Fruit fly (Drosophila melanogaster) whole organism, wandering third instar larva: ENCODE data around the gene Ref1.

Experiments
- Abd-B ChIP-seq: fragments of >200 bp; optimal IDR thresholded peaks from 2 replicates; lab custom pipeline; 2017; ENCODE audit warnings: missing biosample characterization, missing genetic modification characterization
- CG32264 ChIP-seq: fragments of 200-800 bp; sonication (Bioruptor generic); optimal IDR thresholded peaks from 2 replicates; lab custom pipeline; 2016; ENCODE audit warnings: missing biosample characterization, missing genetic modification characterization
- CG9705 ChIP-seq: fragments of 200-800 bp; sonication (Bioruptor generic); optimal IDR thresholded peaks from 2 replicates; lab custom pipeline; 2018; ENCODE audit warnings: missing biosample characterization, mild to moderate bottlenecking, missing genetic modification characterization
- CrebA ChIP-seq: fragments of 200-800 bp; sonication (Bioruptor generic); optimal IDR thresholded peaks from 2 replicates; lab custom pipeline; 2016; ENCODE audit warnings: missing biosample characterization, mild to moderate bottlenecking, missing genetic modification characterization, borderline replicate concordance
- Dfd ChIP-seq: fragments of >200 bp; optimal IDR thresholded peaks from 2 replicates; lab custom pipeline; 2017; ENCODE audit warnings: missing biosample characterization, missing genetic modification characterization
- Dif ChIP-seq: fragments of 200-275, 200-300 bp; sonication (Bioruptor generic); optimal IDR thresholded peaks from 2 replicates; lab custom pipeline; 2018; ENCODE audit warnings: missing biosample characterization, missing genetic modification characterization; ENCODE audit not compliant: partially characterized antibody
- GATAd ChIP-seq: sonication (Bioruptor generic); optimal IDR thresholded peaks from 2 replicates; lab custom pipeline; 2016; ENCODE audit warnings: missing biosample characterization, missing genetic modification characterization
- HLH106 ChIP-seq: fragments of 200-800 bp; optimal IDR thresholded peaks from 3 replicates; lab custom pipeline; 2019; ENCODE audit warnings: missing biosample characterization, mild to moderate bottlenecking, missing genetic modification characterization, moderate library complexity
- Hnf4 ChIP-seq: fragments of 200-800 bp; sonication (Bioruptor generic); optimal IDR thresholded peaks from 2 replicates; lab custom pipeline; 2016; ENCODE audit warnings: missing biosample characterization, mild to moderate bottlenecking, missing genetic modification characterization
- Hr78 ChIP-seq: fragments of >200 bp; optimal IDR thresholded peaks from 2 replicates; lab custom pipeline; 2017; ENCODE audit warnings: missing biosample characterization, missing genetic modification characterization
- Hr83 ChIP-seq: fragments of 200-300 bp; sonication (Bioruptor generic); optimal IDR thresholded peaks from 2 replicates; lab custom pipeline; 2016; ENCODE audit warnings: missing biosample characterization, mild to moderate bottlenecking, missing genetic modification characterization, moderate library complexity; ENCODE audit not compliant: poor library complexity, severe bottlenecking
- Mio ChIP-seq: sonication (Bioruptor generic); optimal IDR thresholded peaks from 2 replicates; lab custom pipeline; 2016; ENCODE audit warnings: missing biosample characterization, missing genetic modification characterization
- Myc ChIP-seq: fragments of >200 bp; optimal IDR thresholded peaks from 2 replicates; lab custom pipeline; 2017
- N ChIP-seq: fragments of >200 bp; optimal IDR thresholded peaks from 2 replicates; lab custom pipeline; 2018; ENCODE audit warnings: missing biosample characterization, missing external identifiers, missing genetic modification characterization
- OdsH ChIP-seq: fragments of 200-800 bp; sonication (Bioruptor generic); optimal IDR thresholded peaks from 2 replicates; lab custom pipeline; 2016; ENCODE audit warnings: missing biosample characterization, mild to moderate bottlenecking, missing genetic modification characterization
- Rel ChIP-seq, 2 experiments: fragments of 200-800 bp; sonication (Bioruptor generic) in 1 of 2; optimal IDR thresholded peaks; 2 replicates in 1 of 2; 3 replicates in 1 of 2; lab custom pipeline; 2016 to 2019; ENCODE audit warnings: mild to moderate bottlenecking in 2 of 2, missing biosample characterization in 2 of 2, missing genetic modification characterization in 2 of 2, moderate library complexity in 1 of 2
- Vsx2 ChIP-seq: fragments of 200-300, 225-300 bp; sonication (Bioruptor generic); optimal IDR thresholded peaks from 2 replicates; lab custom pipeline; 2018; ENCODE audit warnings: missing biosample characterization, missing genetic modification characterization; ENCODE audit not compliant: partially characterized antibody
- br ChIP-seq: fragments of 200-800 bp; sonication (Bioruptor generic); optimal IDR thresholded peaks from 2 replicates; lab custom pipeline; 2016; ENCODE audit warnings: missing biosample characterization, missing genetic modification characterization
- dl ChIP-seq, 2 experiments: fragments of 175-275, 200-275 bp in 1 of 2; fragments of 200-275 bp in 1 of 2; sonication (Bioruptor generic); optimal IDR thresholded peaks; lab custom pipeline; 2018; ENCODE audit warnings: mild to moderate bottlenecking in 2 of 2, missing biosample characterization in 2 of 2, missing genetic modification characterization in 2 of 2, moderate library complexity in 2 of 2; ENCODE audit not compliant: partially characterized antibody in 2 of 2, insufficient read depth in 1 of 2
- dsf ChIP-seq: sonication (Bioruptor generic); optimal IDR thresholded peaks from 2 replicates; lab custom pipeline; 2016; ENCODE audit warnings: missing biosample characterization, missing genetic modification characterization, borderline replicate concordance
- ey ChIP-seq: fragments of 200-800 bp; sonication (Bioruptor generic); optimal IDR thresholded peaks from 2 replicates; lab custom pipeline; 2016; ENCODE audit warnings: missing biosample characterization, missing genetic modification characterization
- foxo ChIP-seq, 2 experiments: fragments of 200-800 bp; sonication (Bioruptor generic); optimal IDR thresholded peaks; 2 replicates in 1 of 2; 3 replicates in 1 of 2; lab custom pipeline; 2016 to 2017; ENCODE audit warnings: missing biosample characterization in 2 of 2, missing genetic modification characterization in 2 of 2
- h ChIP-seq: fragments of 200-800 bp; sonication (Bioruptor generic); optimal IDR thresholded peaks from 3 replicates; lab custom pipeline; 2016; ENCODE audit warnings: missing biosample characterization, mild to moderate bottlenecking, missing genetic modification characterization
- jim ChIP-seq: fragments of 175-275, 200-325 bp; sonication (Bioruptor generic); optimal IDR thresholded peaks from 2 replicates; lab custom pipeline; 2016; ENCODE audit warnings: missing biosample characterization, mild to moderate bottlenecking, missing genetic modification characterization
- lola ChIP-seq: fragments of >200 bp; optimal IDR thresholded peaks from 2 replicates; lab custom pipeline; 2017; ENCODE audit warnings: missing biosample characterization, missing genetic modification characterization
- pan ChIP-seq: fragments of >200 bp; optimal IDR thresholded peaks from 2 replicates; lab custom pipeline; 2017
- psq ChIP-seq: fragments of 200-800 bp; sonication (Bioruptor generic); optimal IDR thresholded peaks from 3 replicates; lab custom pipeline; 2017; ENCODE audit warnings: missing biosample characterization, mild to moderate bottlenecking, missing genetic modification characterization, moderate library complexity
- sage ChIP-seq: fragments of 200-800 bp; sonication (Bioruptor generic); optimal IDR thresholded peaks from 2 replicates; lab custom pipeline; 2016; ENCODE audit warnings: missing biosample characterization, mild to moderate bottlenecking, missing genetic modification characterization
- sv ChIP-seq: fragments of 200-800 bp; sonication (Bioruptor generic); optimal IDR thresholded peaks from 3 replicates; lab custom pipeline; 2016; ENCODE audit warnings: missing biosample characterization, missing genetic modification characterization
- tai ChIP-seq: sonication (Bioruptor generic); optimal IDR thresholded peaks from 2 replicates; lab custom pipeline; 2016; ENCODE audit warnings: missing biosample characterization, missing genetic modification characterization
- usp ChIP-seq: fragments of >200 bp; optimal IDR thresholded peaks from 2 replicates; lab custom pipeline; 2017; ENCODE audit warnings: missing biosample characterization, missing genetic modification characterization
- woc ChIP-seq: sonication (Bioruptor generic); optimal IDR thresholded peaks from 2 replicates; lab custom pipeline; 2016; ENCODE audit warnings: missing biosample characterization, mild to moderate bottlenecking, missing genetic modification characterization

Ref1 gene

dm6 chr3R:7035703-7036266, 44.4 kb downstream of the Ref1 start:
- TF ChIP-seq sage (GFP tag; lab: Kevin White, UChicago), result no peak
- no peak for TF ChIP-seq foxo (GFP tag; optimal IDR thresholded peaks at IDR 0.05; lab: Kevin White, UChicago)
- no peak for TF ChIP-seq Abd-B
- no peak for TF ChIP-seq jim
- no peak for TF ChIP-seq N (GFP tag; lab: Kevin White, UChicago)
- no peak for TF ChIP-seq psq
- no peak for TF ChIP-seq tai (GFP tag; lab: Kevin White, UChicago)
- TF ChIP-seq h (GFP tag; lab: Kevin White, UChicago), result no peak

dm6 chr3R:7034440-7034839, 45.7 kb downstream of the Ref1 start:
- TF ChIP-seq jim (no peak), Rel (GFP tag; optimal IDR thresholded peaks at IDR 0.05; lab: Kevin White, UChicago) (no peak), Rel (tag; optimal IDR thresholded peaks at IDR 0.05; lab: Kevin White, UChicago) (no peak), br (GFP tag; lab: Kevin White, UChicago) (no peak), sv (GFP tag; lab: Kevin White, UChicago) (no peak), HLH106 (no peak), Myc (no peak)

dm6 chr3R:7033707-7034106, 46.5 kb downstream of the Ref1 start:
- no peak for TF ChIP-seq tai (GFP tag; lab: Kevin White, UChicago)
- TF ChIP-seq Hr83 (GFP tag; lab: Kevin White, UChicago), result no peak
- TF ChIP-seq ey (GFP tag; lab: Kevin White, UChicago), result no peak
- no peak for TF ChIP-seq foxo (GFP tag; optimal IDR thresholded peaks at IDR 0.05; lab: Kevin White, UChicago)
- no peak for TF ChIP-seq Mio (GFP tag; lab: Kevin White, UChicago)
- no peak for TF ChIP-seq GATAd (GFP tag; lab: Kevin White, UChicago)

- TF ChIP-seq HLH106 (no peak), OdsH (GFP tag; lab: Kevin White, UChicago) (no peak), Rel (GFP tag; optimal IDR thresholded peaks at IDR 0.05; lab: Kevin White, UChicago) (no peak), Rel (tag; optimal IDR thresholded peaks at IDR 0.05; lab: Kevin White, UChicago) (no peak), tai (GFP tag; lab: Kevin White, UChicago) (no peak), CrebA (GFP tag; lab: Kevin White, UChicago) (no peak), usp (GFP tag; lab: Kevin White, UChicago) (no peak), CG9705 (no peak), Mio (GFP tag; lab: Kevin White, UChicago) (no peak), jim (no peak), Myc (no peak), lola (GFP tag; lab: Kevin White, UChicago) (no peak), Hnf4 (GFP tag; lab: Kevin White, UChicago) (no peak), br (GFP tag; lab: Kevin White, UChicago) (no peak), Abd-B (no peak), woc (no peak), dl (GFP tag; optimal IDR thresholded peaks at IDR 0.05; lab: Kevin White, UChicago; ENCODE audit: insufficient read depth in 1 of 2, partially characterized antibody in 2 of 2) (no peak), Vsx2 (GFP tag; lab: Kevin White, UChicago) (no peak), GATAd (GFP tag; lab: Kevin White, UChicago) (no peak), CG32264 (GFP tag; lab: Kevin White, UChicago) (no peak), Dif (GFP tag; lab: Kevin White, UChicago) (no peak)
- TF ChIP-seq, all 38 proteins: peak for 0
Measured at dm6 chr3R:7031553-7031952, 48.6 kb downstream of the Ref1 start.

- TF ChIP-seq foxo (GFP tag; optimal IDR thresholded peaks at IDR 0.05; lab: Kevin White, UChicago) (no peak), Dfd (GFP tag; lab: Kevin White, UChicago) (peak; percentile 48)
Measured at dm6 chr3R:7029434-7029833, 50.8 kb downstream of the Ref1 start.

dm6 chr3R:7028554-7028953, 51.6 kb downstream of the Ref1 start:
- TF ChIP-seq Hr83 (GFP tag; lab: Kevin White, UChicago) (no peak), Hr78 (GFP tag; lab: Kevin White, UChicago) (no peak), dsf (no peak), pan (lab: Kevin White, UChicago) (no peak), Dif (GFP tag; lab: Kevin White, UChicago) (no peak), Vsx2 (GFP tag; lab: Kevin White, UChicago) (no peak), Rel (GFP tag; optimal IDR thresholded peaks at IDR 0.05; lab: Kevin White, UChicago) (no peak), Rel (tag; optimal IDR thresholded peaks at IDR 0.05; lab: Kevin White, UChicago) (no peak), sv (GFP tag; lab: Kevin White, UChicago) (no peak), GATAd (GFP tag; lab: Kevin White, UChicago) (no peak), Myc (no peak), tai (GFP tag; lab: Kevin White, UChicago) (no peak), CG32264 (GFP tag; lab: Kevin White, UChicago) (no peak)
